Fruit fly (Drosophila melanogaster) whole organism, wandering third instar larva: ENCODE results near the gene CG14974.

Experiments
- Abd-B ChIP-seq: fragments of >200 bp; optimal IDR thresholded peaks from 2 replicates; lab custom pipeline; 2017; ENCODE audit warnings: missing biosample characterization, missing genetic modification characterization
- CG32264 ChIP-seq: fragments of 200-800 bp; sonication (Bioruptor generic); optimal IDR thresholded peaks from 2 replicates; lab custom pipeline; 2016; ENCODE audit warnings: missing biosample characterization, missing genetic modification characterization
- CG9705 ChIP-seq: fragments of 200-800 bp; sonication (Bioruptor generic); optimal IDR thresholded peaks from 2 replicates; lab custom pipeline; 2018; ENCODE audit warnings: missing biosample characterization, mild to moderate bottlenecking, missing genetic modification characterization
- CrebA ChIP-seq: fragments of 200-800 bp; sonication (Bioruptor generic); optimal IDR thresholded peaks from 2 replicates; lab custom pipeline; 2016; ENCODE audit warnings: missing biosample characterization, mild to moderate bottlenecking, missing genetic modification characterization, borderline replicate concordance
- Dfd ChIP-seq: fragments of >200 bp; optimal IDR thresholded peaks from 2 replicates; lab custom pipeline; 2017; ENCODE audit warnings: missing biosample characterization, missing genetic modification characterization
- Dif ChIP-seq: fragments of 200-275, 200-300 bp; sonication (Bioruptor generic); optimal IDR thresholded peaks from 2 replicates; lab custom pipeline; 2018; ENCODE audit warnings: missing biosample characterization, missing genetic modification characterization; ENCODE audit not compliant: partially characterized antibody
- GATAd ChIP-seq: sonication (Bioruptor generic); optimal IDR thresholded peaks from 2 replicates; lab custom pipeline; 2016; ENCODE audit warnings: missing biosample characterization, missing genetic modification characterization
- HLH106 ChIP-seq: fragments of 200-800 bp; optimal IDR thresholded peaks from 3 replicates; lab custom pipeline; 2019; ENCODE audit warnings: missing biosample characterization, mild to moderate bottlenecking, missing genetic modification characterization, moderate library complexity
- Hnf4 ChIP-seq: fragments of 200-800 bp; sonication (Bioruptor generic); optimal IDR thresholded peaks from 2 replicates; lab custom pipeline; 2016; ENCODE audit warnings: missing biosample characterization, mild to moderate bottlenecking, missing genetic modification characterization
- Hr78 ChIP-seq: fragments of >200 bp; optimal IDR thresholded peaks from 2 replicates; lab custom pipeline; 2017; ENCODE audit warnings: missing biosample characterization, missing genetic modification characterization
- Jra ChIP-seq: sonication (Bioruptor generic); optimal IDR thresholded peaks from 2 replicates; lab custom pipeline; 2016; ENCODE audit warnings: missing biosample characterization, missing genetic modification characterization
- Mio ChIP-seq: sonication (Bioruptor generic); optimal IDR thresholded peaks from 2 replicates; lab custom pipeline; 2016; ENCODE audit warnings: missing biosample characterization, missing genetic modification characterization
- Myc ChIP-seq: fragments of >200 bp; optimal IDR thresholded peaks from 2 replicates; lab custom pipeline; 2017
- OdsH ChIP-seq: fragments of 200-800 bp; sonication (Bioruptor generic); optimal IDR thresholded peaks from 2 replicates; lab custom pipeline; 2016; ENCODE audit warnings: missing biosample characterization, mild to moderate bottlenecking, missing genetic modification characterization
- Rel ChIP-seq, 2 experiments: fragments of 200-800 bp; sonication (Bioruptor generic) in 1 of 2; optimal IDR thresholded peaks; 2 replicates in 1 of 2; 3 replicates in 1 of 2; lab custom pipeline; 2016 to 2019; ENCODE audit warnings: mild to moderate bottlenecking in 2 of 2, missing biosample characterization in 2 of 2, missing genetic modification characterization in 2 of 2, moderate library complexity in 1 of 2
- Sp1 ChIP-seq: fragments of 200-800 bp; sonication (Bioruptor generic); optimal IDR thresholded peaks from 3 replicates; lab custom pipeline; 2019; ENCODE audit warnings: missing biosample characterization, mild to moderate bottlenecking, missing genetic modification characterization, moderate library complexity
- Vsx2 ChIP-seq: fragments of 200-300, 225-300 bp; sonication (Bioruptor generic); optimal IDR thresholded peaks from 2 replicates; lab custom pipeline; 2018; ENCODE audit warnings: missing biosample characterization, missing genetic modification characterization; ENCODE audit not compliant: partially characterized antibody
- br ChIP-seq: fragments of 200-800 bp; sonication (Bioruptor generic); optimal IDR thresholded peaks from 2 replicates; lab custom pipeline; 2016; ENCODE audit warnings: missing biosample characterization, missing genetic modification characterization
- brk ChIP-seq: fragments of 200-800 bp; sonication (Bioruptor generic); optimal IDR thresholded peaks from 2 replicates; lab custom pipeline; 2016; ENCODE audit warnings: missing biosample characterization, mild to moderate bottlenecking, missing genetic modification characterization
- dl ChIP-seq, 2 experiments: fragments of 175-275, 200-275 bp in 1 of 2; fragments of 200-275 bp in 1 of 2; sonication (Bioruptor generic); optimal IDR thresholded peaks; lab custom pipeline; 2018; ENCODE audit warnings: mild to moderate bottlenecking in 2 of 2, missing biosample characterization in 2 of 2, missing genetic modification characterization in 2 of 2, moderate library complexity in 2 of 2; ENCODE audit not compliant: partially characterized antibody in 2 of 2, insufficient read depth in 1 of 2
- dmrt93B ChIP-seq: fragments of 200-800 bp; sonication (Bioruptor generic); optimal IDR thresholded peaks from 2 replicates; lab custom pipeline; 2018; ENCODE audit warnings: missing biosample characterization, mild to moderate bottlenecking, missing genetic modification characterization
- dsf ChIP-seq: sonication (Bioruptor generic); optimal IDR thresholded peaks from 2 replicates; lab custom pipeline; 2016; ENCODE audit warnings: missing biosample characterization, missing genetic modification characterization, borderline replicate concordance
- ey ChIP-seq: fragments of 200-800 bp; sonication (Bioruptor generic); optimal IDR thresholded peaks from 2 replicates; lab custom pipeline; 2016; ENCODE audit warnings: missing biosample characterization, missing genetic modification characterization
- foxo ChIP-seq, 2 experiments: fragments of 200-800 bp; sonication (Bioruptor generic); optimal IDR thresholded peaks; 2 replicates in 1 of 2; 3 replicates in 1 of 2; lab custom pipeline; 2016 to 2017; ENCODE audit warnings: missing biosample characterization in 2 of 2, missing genetic modification characterization in 2 of 2
- fru ChIP-seq: fragments of 200-800 bp; sonication (Bioruptor generic); optimal IDR thresholded peaks from 3 replicates; lab custom pipeline; 2016; ENCODE audit warnings: missing biosample characterization, mild to moderate bottlenecking, missing genetic modification characterization
- pan ChIP-seq: fragments of >200 bp; optimal IDR thresholded peaks from 2 replicates; lab custom pipeline; 2017
- psq ChIP-seq: fragments of 200-800 bp; sonication (Bioruptor generic); optimal IDR thresholded peaks from 3 replicates; lab custom pipeline; 2017; ENCODE audit warnings: missing biosample characterization, mild to moderate bottlenecking, missing genetic modification characterization, moderate library complexity
- rgr ChIP-seq: fragments of 200-800 bp; sonication (Bioruptor generic); optimal IDR thresholded peaks from 3 replicates; lab custom pipeline; 2016; ENCODE audit warnings: missing biosample characterization, mild to moderate bottlenecking, missing genetic modification characterization
- sage ChIP-seq: fragments of 200-800 bp; sonication (Bioruptor generic); optimal IDR thresholded peaks from 2 replicates; lab custom pipeline; 2016; ENCODE audit warnings: missing biosample characterization, mild to moderate bottlenecking, missing genetic modification characterization
- sv ChIP-seq: fragments of 200-800 bp; sonication (Bioruptor generic); optimal IDR thresholded peaks from 3 replicates; lab custom pipeline; 2016; ENCODE audit warnings: missing biosample characterization, missing genetic modification characterization
- tai ChIP-seq: sonication (Bioruptor generic); optimal IDR thresholded peaks from 2 replicates; lab custom pipeline; 2016; ENCODE audit warnings: missing biosample characterization, missing genetic modification characterization
- usp ChIP-seq: fragments of >200 bp; optimal IDR thresholded peaks from 2 replicates; lab custom pipeline; 2017; ENCODE audit warnings: missing biosample characterization, missing genetic modification characterization

Gene CG14974

dm6 chr3L:3612582-3613285, 8.1 kb downstream of the CG14974 start (continued):
- TF ChIP-seq HLH106 (tag; lab: Kevin White, UChicago) (peak; percentile 51), CG9705 (GFP tag; lab: Kevin White, UChicago) (no peak), br (GFP tag; lab: Kevin White, UChicago) (no peak), Mio (GFP tag; lab: Kevin White, UChicago) (no peak), Jra (GFP tag; lab: Kevin White, UChicago) (no peak), CG32264 (GFP tag; lab: Kevin White, UChicago) (no peak), tai (GFP tag; lab: Kevin White, UChicago) (no peak), usp (no peak), Abd-B (GFP tag; lab: Kevin White, UChicago) (no peak), sv (no peak), pan (lab: Kevin White, UChicago) (no peak), rgr (peak; percentile 30), ey (GFP tag; lab: Kevin White, UChicago) (peak; percentile 33), sage (GFP tag; lab: Kevin White, UChicago) (no peak)
- TF ChIP-seq, all 38 proteins: peak for 13

- no peak for TF ChIP-seq Myc (lab: Kevin White, UChicago)
- TF ChIP-seq Vsx2 (GFP tag; lab: Kevin White, UChicago), result peak; percentile 16
- TF ChIP-seq Rel (GFP tag; optimal IDR thresholded peaks at IDR 0.05; lab: Kevin White, UChicago), result no peak
- peak; percentile 61 for TF ChIP-seq Rel (tag; optimal IDR thresholded peaks at IDR 0.05; lab: Kevin White, UChicago)
Measured at dm6 chr3L:3611892-3612291, 8.9 kb downstream of the CG14974 start, which contains the start of gene CG10359. Gene CG10359, plus strand, starts transcription at chr3L:3612192.

dm6 chr3L:3606986-3607385, 13.8 kb downstream of the CG14974 start:
- TF ChIP-seq dl (GFP tag; optimal IDR thresholded peaks at IDR 0.05; lab: Kevin White, UChicago; ENCODE audit: insufficient read depth in 1 of 2, partially characterized antibody in 2 of 2) (no peak), Jra (GFP tag; lab: Kevin White, UChicago) (no peak), Rel (GFP tag; optimal IDR thresholded peaks at IDR 0.05; lab: Kevin White, UChicago) (no peak), Rel (tag; optimal IDR thresholded peaks at IDR 0.05; lab: Kevin White, UChicago) (no peak), ey (GFP tag; lab: Kevin White, UChicago) (no peak), sage (GFP tag; lab: Kevin White, UChicago) (no peak), Dfd (no peak), sv (no peak), psq (GFP tag; lab: Kevin White, UChicago) (no peak), brk (GFP tag; lab: Kevin White, UChicago) (no peak), rgr (no peak), foxo (GFP tag; optimal IDR thresholded peaks at IDR 0.05; lab: Kevin White, UChicago) (no peak), pan (lab: Kevin White, UChicago) (no peak), OdsH (GFP tag; lab: Kevin White, UChicago) (no peak), Sp1 (no peak), Hr78 (GFP tag; lab: Kevin White, UChicago) (no peak), dsf (GFP tag; lab: Kevin White, UChicago) (no peak), Hnf4 (GFP tag; lab: Kevin White, UChicago) (no peak), CrebA (GFP tag; lab: Kevin White, UChicago) (no peak), Dif (GFP tag; lab: Kevin White, UChicago) (no peak), tai (GFP tag; lab: Kevin White, UChicago) (no peak)

dm6 chr3L:3596346-3596745, 24.5 kb downstream of the CG14974 start:
- no peak for TF ChIP-seq dmrt93B (GFP tag; lab: Kevin White, UChicago)
- no peak for TF ChIP-seq sage (GFP tag; lab: Kevin White, UChicago)

dm6 chr3L:3593558-3593957, 27.3 kb downstream of the CG14974 start:
- TF ChIP-seq GATAd (GFP tag; lab: Kevin White, UChicago), result no peak
- TF ChIP-seq fru (GFP tag; lab: Kevin White, UChicago), result peak; percentile 45
